Fruit fly (Drosophila melanogaster) whole organism, prepupa: ENCODE measurements around the gene Sgs5.

Experiments
- CG10669 ChIP-seq: fragments of 200-800 bp; sonication (Bioruptor generic); optimal IDR thresholded peaks from 3 replicates; lab custom pipeline; 2018; ENCODE audit warnings: missing biosample characterization, mild to moderate bottlenecking, missing genetic modification characterization, moderate library complexity
- Hr39 ChIP-seq: fragments of 200-800 bp; sonication (Bioruptor generic); optimal IDR thresholded peaks from 2 replicates; lab custom pipeline; 2016; ENCODE audit warnings: missing biosample characterization, missing genetic modification characterization
- fd59A ChIP-seq: fragments of 200-800 bp; sonication (Bioruptor generic); optimal IDR thresholded peaks from 2 replicates; lab custom pipeline; 2017; ENCODE audit warnings: missing biosample characterization, mild to moderate bottlenecking, missing genetic modification characterization, missing genetic modification reagents
- fkh ChIP-seq: fragments of 200-800 bp; sonication (Bioruptor generic); optimal IDR thresholded peaks from 3 replicates; lab custom pipeline; 2017; ENCODE audit warnings: missing biosample characterization, mild to moderate bottlenecking, missing genetic modification characterization, moderate library complexity
- net ChIP-seq: fragments of 200-800 bp; sonication (Bioruptor generic); optimal IDR thresholded peaks from 3 replicates; lab custom pipeline; 2016; ENCODE audit warnings: missing biosample characterization, missing genetic modification characterization
- pdm3 ChIP-seq: fragments of 200-800 bp; sonication (Bioruptor generic); optimal IDR thresholded peaks from 3 replicates; lab custom pipeline; 2016; ENCODE audit warnings: missing biosample characterization, missing genetic modification characterization

DNA sequence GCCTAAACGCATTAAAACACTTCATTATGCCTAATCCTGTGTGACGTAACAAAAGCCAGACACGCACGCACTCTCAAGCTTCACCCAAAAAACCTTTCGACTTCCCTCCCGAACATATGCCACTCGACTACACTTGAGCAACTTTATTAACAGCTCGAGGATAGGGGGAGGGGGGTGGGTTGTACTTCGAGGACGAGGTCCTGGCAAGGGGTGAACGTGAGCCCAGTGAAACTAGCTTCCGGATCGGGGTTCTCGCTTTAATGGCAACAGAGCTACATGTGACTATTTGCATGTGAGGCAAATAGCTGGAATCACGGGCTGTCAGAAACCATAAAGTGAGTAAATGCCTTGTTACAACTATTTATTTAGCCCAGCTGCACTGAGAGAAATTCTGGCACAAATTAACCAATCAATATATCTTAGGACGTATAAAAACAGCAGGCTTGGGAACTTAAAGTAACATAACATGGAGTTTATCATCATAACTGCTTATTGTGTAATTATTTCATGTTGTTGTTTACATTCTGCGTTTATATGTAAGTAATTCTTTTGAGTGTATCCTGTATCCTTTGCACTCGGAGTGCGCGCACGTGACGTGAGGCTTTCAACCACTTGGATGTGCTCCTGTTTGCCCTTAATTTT is 44.2 kb upstream of the Sgs5 start:
- no peak for TF ChIP-seq net (GFP tag; lab: Kevin White, UChicago)
- no peak for TF ChIP-seq CG10669 (GFP tag; lab: Kevin White, UChicago)
- no peak for TF ChIP-seq fkh (GFP tag; lab: Kevin White, UChicago)
- TF ChIP-seq fd59A = no peak
- TF ChIP-seq Hr39 = no peak
- no peak for TF ChIP-seq pdm3 (GFP tag; lab: Kevin White, UChicago)
